Worm (Caenorhabditis elegans) whole organism, mixed stage, embryonic: ENCODE data around the gene F13B12.6.

Experiments used
- bed-3 ChIP-seq: fragments of 200-800 bp; sonication (Bioruptor generic); optimal IDR thresholded peaks from 3 replicates; lab custom pipeline; 2018; ENCODE audit warnings: mild to moderate bottlenecking, missing genetic modification characterization, moderate library complexity, missing compliant biosample characterization
- blmp-1 ChIP-seq: fragments of 150-350 bp; optimal IDR thresholded peaks from 2 replicates; lab custom pipeline; 2014; ENCODE audit warnings: missing biosample characterization, missing genetic modification characterization
- ceh-39 ChIP-seq: fragments of 150-350 bp; optimal IDR thresholded peaks from 2 replicates; lab custom pipeline; 2014; ENCODE audit warnings: missing biosample characterization, missing genetic modification characterization
- ceh-83 ChIP-seq: fragments of 200-800 bp; sonication (Bioruptor generic); optimal IDR thresholded peaks from 2 replicates; lab custom pipeline; 2018; ENCODE audit warnings: mild to moderate bottlenecking, missing genetic modification characterization, missing compliant biosample characterization
- ces-1 ChIP-seq: fragments of 150-350 bp; optimal IDR thresholded peaks from 2 replicates; lab custom pipeline; 2014; ENCODE audit warnings: missing biosample characterization, missing genetic modification reagents, missing genetic modification characterization
- cnd-1 ChIP-seq: fragments of 200-800 bp; sonication (Bioruptor generic); optimal IDR thresholded peaks from 2 replicates; lab custom pipeline; 2018; ENCODE audit warnings: mild to moderate bottlenecking, missing genetic modification characterization, missing compliant biosample characterization
- drap-1 ChIP-seq: fragments of 200-800 bp; sonication (Bioruptor generic); optimal IDR thresholded peaks from 3 replicates; lab custom pipeline; 2018; ENCODE audit warnings: mild to moderate bottlenecking, missing genetic modification characterization, missing compliant biosample characterization
- elt-1 ChIP-seq: sonication (generic microtip); optimal IDR thresholded peaks from 2 replicates; lab custom pipeline; 2017; ENCODE audit warnings: missing genetic modification characterization, mild to moderate bottlenecking, missing compliant biosample characterization, antibody characterized with exemption, moderate library complexity, borderline replicate concordance; ENCODE audit not compliant: insufficient read depth
- elt-3 ChIP-seq: fragments of 150-350 bp; optimal IDR thresholded peaks from 2 replicates; lab custom pipeline; 2014; ENCODE audit warnings: missing biosample characterization, missing genetic modification characterization
- flh-1 ChIP-seq: fragments of 200-800 bp; sonication (Bioruptor generic); optimal IDR thresholded peaks from 2 replicates; lab custom pipeline; 2018; ENCODE audit warnings: mild to moderate bottlenecking, missing genetic modification characterization, moderate library complexity, missing compliant biosample characterization
- ham-2 ChIP-seq: fragments of 200-800 bp; sonication (Bioruptor generic); optimal IDR thresholded peaks from 2 replicates; lab custom pipeline; 2018; ENCODE audit warnings: mild to moderate bottlenecking, missing genetic modification characterization, missing compliant biosample characterization
- hlh-1 ChIP-seq: fragments of 150-350 bp; optimal IDR thresholded peaks from 2 replicates; lab custom pipeline; 2014; ENCODE audit warnings: missing biosample characterization, missing genetic modification reagents, missing genetic modification characterization
- lin-13 ChIP-seq: fragments of 150-350 bp; optimal IDR thresholded peaks from 2 replicates; lab custom pipeline; 2014; ENCODE audit warnings: missing biosample characterization, missing genetic modification characterization
- lin-32 ChIP-seq: fragments of 200-800 bp; sonication (Bioruptor generic); optimal IDR thresholded peaks from 2 replicates; lab custom pipeline; 2018; ENCODE audit warnings: mild to moderate bottlenecking, missing genetic modification characterization, missing compliant biosample characterization
- lsy-2 ChIP-seq: fragments of 150-350 bp; optimal IDR thresholded peaks from 2 replicates; lab custom pipeline; 2014; ENCODE audit warnings: missing biosample characterization, missing genetic modification characterization
- mab-5 ChIP-seq: fragments of 150-350 bp; optimal IDR thresholded peaks from 2 replicates; lab custom pipeline; 2014; ENCODE audit warnings: missing biosample characterization, missing genetic modification characterization
- mep-1 ChIP-seq: fragments of 150-350 bp; optimal IDR thresholded peaks from 2 replicates; lab custom pipeline; 2017; ENCODE audit warnings: missing biosample characterization, missing genetic modification reagents, missing genetic modification characterization, inconsistent platforms
- nhr-12 ChIP-seq: fragments of 150-350 bp; optimal IDR thresholded peaks from 2 replicates; lab custom pipeline; 2014; ENCODE audit warnings: missing biosample characterization, missing genetic modification characterization
- nhr-2 ChIP-seq: fragments of 150-350 bp; optimal IDR thresholded peaks from 2 replicates; lab custom pipeline; 2014; ENCODE audit warnings: missing biosample characterization, missing genetic modification characterization
- nhr-28 ChIP-seq: fragments of 150-350 bp; optimal IDR thresholded peaks from 2 replicates; lab custom pipeline; 2014; ENCODE audit warnings: missing biosample characterization, missing genetic modification characterization
- nhr-76 ChIP-seq: sonication (generic microtip); optimal IDR thresholded peaks from 2 replicates; lab custom pipeline; 2017; ENCODE audit warnings: missing biosample characterization, missing genetic modification characterization
- pha-4 ChIP-seq: fragments of 150-350 bp; optimal IDR thresholded peaks from 2 replicates; lab custom pipeline; 2018; ENCODE audit warnings: missing biosample characterization, missing genetic modification reagents, missing genetic modification characterization
- sem-2 ChIP-seq: fragments of 200-800 bp; sonication (Bioruptor generic); optimal IDR thresholded peaks from 2 replicates; lab custom pipeline; 2018; ENCODE audit warnings: mild to moderate bottlenecking, missing genetic modification characterization, missing compliant biosample characterization
- snpc-4 ChIP-seq: fragments of 150-350 bp; optimal IDR thresholded peaks from 2 replicates; lab custom pipeline; 2014; ENCODE audit warnings: missing biosample characterization, missing genetic modification characterization
- sptf-1 ChIP-seq: sonication (generic microtip); optimal IDR thresholded peaks from 2 replicates; lab custom pipeline; 2017; ENCODE audit warnings: mild to moderate bottlenecking, missing genetic modification characterization, moderate library complexity, missing compliant biosample characterization
- tbx-8 ChIP-seq: fragments of 200-800 bp; sonication (Bioruptor generic); optimal IDR thresholded peaks from 2 replicates; lab custom pipeline; 2018; ENCODE audit warnings: mild to moderate bottlenecking, missing genetic modification characterization, moderate library complexity, missing compliant biosample characterization
- unc-120 ChIP-seq: sonication (generic microtip); optimal IDR thresholded peaks from 2 replicates; lab custom pipeline; 2017; ENCODE audit warnings: missing genetic modification characterization, missing compliant biosample characterization; ENCODE audit not compliant: poor library complexity, severe bottlenecking
- unc-39 ChIP-seq: fragments of 150-350 bp; optimal IDR thresholded peaks from 2 replicates; lab custom pipeline; 2014; ENCODE audit warnings: missing biosample characterization, missing genetic modification characterization
- unc-62 ChIP-seq: fragments of 150-350 bp; optimal IDR thresholded peaks from 2 replicates; lab custom pipeline; 2014; ENCODE audit warnings: missing biosample characterization, missing genetic modification reagents, missing genetic modification characterization
- zip-8 ChIP-seq: fragments of 150-350 bp; optimal IDR thresholded peaks from 2 replicates; lab custom pipeline; 2014; ENCODE audit warnings: missing biosample characterization, missing genetic modification characterization
- ztf-11 ChIP-seq: fragments of 150-350 bp; optimal IDR thresholded peaks from 2 replicates; lab custom pipeline; 2014; ENCODE audit warnings: missing biosample characterization, missing genetic modification characterization

The F13B12.6 gene

ce11 chrIV:10422230-10422629, 4.5 kb upstream of the F13B12.6 start:
- TF ChIP-seq flh-1 (no peak), mep-1 (tag; lab: Kevin White, UChicago) (no peak), pha-4 (tag; lab: Kevin White, UChicago) (no peak), unc-120 (tag; lab: Kevin White, UChicago) (peak; percentile 51), hlh-1 (tag; lab: Kevin White, UChicago) (peak; percentile 64)

DNA sequence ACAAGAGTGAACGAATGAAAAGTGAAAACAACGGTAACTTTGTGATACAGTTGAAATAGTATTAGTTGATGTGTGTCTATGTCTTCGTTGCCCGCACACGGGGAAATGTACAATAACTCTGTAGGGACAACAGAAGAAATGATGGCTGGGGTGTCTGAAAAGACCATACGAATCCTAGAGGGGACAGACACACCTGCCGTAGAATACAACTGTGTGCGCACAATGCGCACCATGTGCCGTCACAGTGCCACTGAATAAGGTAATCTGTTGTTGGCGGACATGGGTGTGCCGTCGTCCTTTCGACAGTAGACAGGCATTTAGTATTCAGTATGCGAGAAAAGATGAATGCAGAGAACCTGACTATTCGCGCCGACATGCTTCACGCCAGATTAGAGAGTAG, 3.6 kb upstream of the F13B12.6 start:
- no peak for TF ChIP-seq zip-8 (tag; lab: Kevin White, UChicago)
- TF ChIP-seq unc-62 (GFP tag; lab: Kevin White, UChicago) = no peak
- no peak for TF ChIP-seq ces-1 (GFP tag; lab: Kevin White, UChicago)
- TF ChIP-seq nhr-2 = no peak
- no peak for TF ChIP-seq lsy-2 (tag; lab: Kevin White, UChicago)
- no peak for TF ChIP-seq flh-1
- TF ChIP-seq cnd-1 (tag; lab: Kevin White, UChicago) = peak; percentile 35
- TF ChIP-seq nhr-28 (tag; lab: Kevin White, UChicago) = no peak
- no peak for TF ChIP-seq mep-1 (tag; lab: Kevin White, UChicago)
- peak; percentile 57 for TF ChIP-seq lin-32 (GFP tag; lab: Kevin White, UChicago)
- no peak for TF ChIP-seq mab-5
- no peak for TF ChIP-seq unc-39 (tag; lab: Kevin White, UChicago)
- peak; percentile 61 for TF ChIP-seq pha-4 (tag; lab: Kevin White, UChicago)
- no peak for TF ChIP-seq ceh-83 (GFP tag; lab: Kevin White, UChicago)
- TF ChIP-seq elt-3 = no peak
- TF ChIP-seq blmp-1 (tag; lab: Kevin White, UChicago) = no peak
- no peak for TF ChIP-seq nhr-76 (tag; lab: Kevin White, UChicago)
- peak; percentile 2 for TF ChIP-seq ham-2 (GFP tag; lab: Kevin White, UChicago)

DNA sequence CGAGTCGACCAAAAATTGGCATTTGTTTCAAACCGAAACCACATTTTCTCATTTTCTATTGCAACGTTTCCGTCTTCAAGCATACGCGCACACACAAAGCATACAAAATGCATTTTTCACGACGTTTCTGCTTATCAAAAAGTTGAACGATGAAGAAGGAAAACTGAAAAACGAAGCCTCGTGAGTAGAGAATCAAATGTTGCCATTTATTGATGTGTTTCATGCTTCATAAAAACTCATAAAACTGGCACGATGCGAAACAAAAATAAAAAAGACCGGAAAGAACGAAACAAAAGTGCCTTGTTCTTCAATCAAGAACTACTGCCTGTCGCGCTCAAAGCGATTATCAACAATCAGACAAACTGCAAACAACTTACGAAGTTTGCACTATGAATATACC, 2.8 kb upstream of the F13B12.6 start:
- TF ChIP-seq zip-8 (tag; lab: Kevin White, UChicago) (no peak), nhr-28 (tag; lab: Kevin White, UChicago) (no peak)

DNA sequence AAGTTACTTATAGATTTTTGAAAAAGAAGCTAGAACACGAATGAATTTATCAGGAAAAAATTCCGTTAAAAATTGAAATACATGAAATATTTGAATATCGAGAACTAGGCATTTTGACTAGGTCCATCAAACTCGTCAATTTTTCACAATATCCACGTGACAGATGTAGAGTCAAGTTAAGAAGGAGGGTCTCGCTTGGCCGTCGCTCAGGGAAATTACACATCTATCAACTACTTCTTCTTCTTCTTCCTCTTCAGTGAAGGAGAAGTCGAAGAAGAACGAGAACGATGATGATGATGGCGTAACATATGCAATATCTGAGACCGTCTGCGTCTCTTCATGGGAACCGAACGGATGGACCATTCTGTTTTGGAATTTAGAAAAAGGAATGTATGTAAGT, 2.2 kb upstream of the F13B12.6 start:
- TF ChIP-seq tbx-8 (GFP tag; lab: Kevin White, UChicago) = no peak
- no peak for TF ChIP-seq ceh-83 (GFP tag; lab: Kevin White, UChicago)
- peak; percentile 38 for TF ChIP-seq hlh-1 (tag; lab: Kevin White, UChicago)
- no peak for TF ChIP-seq flh-1
- TF ChIP-seq ham-2 (GFP tag; lab: Kevin White, UChicago) = no peak
- no peak for TF ChIP-seq nhr-28 (tag; lab: Kevin White, UChicago)
- no peak for TF ChIP-seq ztf-11 (tag; lab: Kevin White, UChicago)
- TF ChIP-seq unc-62 (GFP tag; lab: Kevin White, UChicago) = peak; percentile 75
- TF ChIP-seq unc-120 (tag; lab: Kevin White, UChicago) = peak; percentile 30
- no peak for TF ChIP-seq ceh-39 (tag; lab: Kevin White, UChicago)
- no peak for TF ChIP-seq elt-1 (tag; lab: Kevin White, UChicago)
- TF ChIP-seq unc-39 (tag; lab: Kevin White, UChicago) = no peak

DNA sequence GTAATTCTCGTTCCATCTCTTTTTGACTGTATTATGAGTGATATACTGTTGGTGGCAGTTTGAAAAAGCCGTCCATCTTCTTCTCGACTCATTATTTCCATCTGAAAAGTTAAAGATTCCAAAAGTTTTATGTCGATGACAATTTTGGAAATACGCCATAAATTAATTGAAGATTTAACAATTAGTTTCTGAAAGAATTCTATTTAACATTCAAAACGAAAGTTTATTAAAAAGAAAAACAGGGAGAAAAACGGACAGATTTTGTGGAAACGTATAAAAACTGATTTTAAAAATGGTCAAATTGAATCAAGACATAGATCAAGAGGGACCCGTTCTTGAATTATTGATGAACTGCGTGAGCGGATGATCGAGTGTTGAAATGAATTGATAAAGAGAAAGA, 3.9 kb downstream of the F13B12.6 start, which contains the start of gene R10H10.7:
R10H10.7 (minus strand) TSS at position 101 of the 400 bp plus-strand sequence.
- TF ChIP-seq hlh-1 (tag; lab: Kevin White, UChicago) (no peak), lsy-2 (tag; lab: Kevin White, UChicago) (no peak), cnd-1 (tag; lab: Kevin White, UChicago) (no peak), mab-5 (no peak), unc-39 (tag; lab: Kevin White, UChicago) (no peak), flh-1 (no peak), elt-3 (no peak), lin-32 (GFP tag; lab: Kevin White, UChicago) (no peak), sem-2 (GFP tag; lab: Kevin White, UChicago) (no peak), ztf-11 (tag; lab: Kevin White, UChicago) (no peak), drap-1 (GFP tag; lab: Kevin White, UChicago) (no peak), ham-2 (GFP tag; lab: Kevin White, UChicago) (no peak)

ce11 chrIV:10409377-10409776, 8.3 kb downstream of the F13B12.6 start, which contains the start of gene rfk-1:
Gene rfk-1, minus strand, starts transcription at chrIV:10409477.
- no peak for TF ChIP-seq ham-2 (GFP tag; lab: Kevin White, UChicago)
- TF ChIP-seq elt-1 (tag; lab: Kevin White, UChicago) = no peak
- TF ChIP-seq snpc-4 (tag; lab: Kevin White, UChicago) = no peak
- TF ChIP-seq lsy-2 (tag; lab: Kevin White, UChicago) = no peak
- TF ChIP-seq bed-3 (GFP tag; lab: Kevin White, UChicago) = no peak
- no peak for TF ChIP-seq lin-13 (tag; lab: Kevin White, UChicago)
- no peak for TF ChIP-seq mep-1 (tag; lab: Kevin White, UChicago)
- no peak for TF ChIP-seq drap-1 (GFP tag; lab: Kevin White, UChicago)
- TF ChIP-seq unc-39 (tag; lab: Kevin White, UChicago) = no peak
- no peak for TF ChIP-seq elt-3
- TF ChIP-seq cnd-1 (tag; lab: Kevin White, UChicago) = no peak
- no peak for TF ChIP-seq tbx-8 (GFP tag; lab: Kevin White, UChicago)
- TF ChIP-seq sem-2 (GFP tag; lab: Kevin White, UChicago) = no peak
- TF ChIP-seq sptf-1 (tag; lab: Kevin White, UChicago) = no peak
- no peak for TF ChIP-seq nhr-12 (tag; lab: Kevin White, UChicago)
- TF ChIP-seq mab-5 = no peak
